Fruit fly (Drosophila melanogaster) whole organism, prepupa: Measurements from ENCODE around the gene CG43896.
A peak's percentile ranks its signal among the peaks of the same experiment; 100 is the strongest.

ENCODE experiments used
- CG10631 ChIP-seq: fragments of 200-800 bp; sonication (Bioruptor generic); optimal IDR thresholded peaks from 2 replicates; lab custom pipeline; 2016; ENCODE audit warnings: missing biosample characterization, missing genetic modification characterization
- CG10669 ChIP-seq: fragments of 200-800 bp; sonication (Bioruptor generic); optimal IDR thresholded peaks from 3 replicates; lab custom pipeline; 2018; ENCODE audit warnings: missing biosample characterization, mild to moderate bottlenecking, missing genetic modification characterization, moderate library complexity
- CG11762 ChIP-seq: fragments of 200-800 bp; sonication (Bioruptor generic); optimal IDR thresholded peaks from 3 replicates; lab custom pipeline; 2016; ENCODE audit warnings: missing biosample characterization, missing genetic modification characterization; ENCODE audit not compliant: insufficient read depth
- CG11902 ChIP-seq: fragments of 200-800 bp; sonication (Bioruptor generic); optimal IDR thresholded peaks from 3 replicates; lab custom pipeline; 2016; ENCODE audit warnings: missing biosample characterization, missing genetic modification characterization
- CG1621 ChIP-seq: fragments of 200-800 bp; sonication (Bioruptor generic); optimal IDR thresholded peaks from 3 replicates; lab custom pipeline; 2018; ENCODE audit warnings: missing biosample characterization, mild to moderate bottlenecking, missing genetic modification characterization
- CG16779 ChIP-seq: fragments of 200-800 bp; sonication (Bioruptor generic); optimal IDR thresholded peaks from 3 replicates; lab custom pipeline; 2017; ENCODE audit warnings: missing biosample characterization, mild to moderate bottlenecking, missing genetic modification characterization
- CG3032 ChIP-seq: fragments of 200-800 bp; optimal IDR thresholded peaks from 2 replicates; lab custom pipeline; 2019; ENCODE audit warnings: missing biosample characterization, mild to moderate bottlenecking, missing genetic modification characterization, moderate library complexity
- CG31627 ChIP-seq: fragments of 200-800 bp; sonication (Bioruptor generic); optimal IDR thresholded peaks from 3 replicates; lab custom pipeline; 2016; ENCODE audit warnings: missing biosample characterization, missing genetic modification characterization
- CG32006 ChIP-seq: fragments of 200-800 bp; sonication (Bioruptor generic); optimal IDR thresholded peaks from 3 replicates; lab custom pipeline; 2017; ENCODE audit warnings: missing biosample characterization, mild to moderate bottlenecking, missing genetic modification characterization
- CG3919 ChIP-seq: fragments of 200-800 bp; sonication (Bioruptor generic); optimal IDR thresholded peaks from 3 replicates; lab custom pipeline; 2016; ENCODE audit warnings: missing biosample characterization, missing genetic modification characterization
- CG6163 ChIP-seq: fragments of 200-800 bp; sonication (Bioruptor generic); IDR thresholded peaks from 3 replicates; pipeline ENCODE4 v1.3.6; 2022; ENCODE audit warnings: missing biosample characterization, missing genetic modification characterization
- CG6276 ChIP-seq: fragments of 200-800 bp; sonication (Bioruptor generic); optimal IDR thresholded peaks from 2 replicates; lab custom pipeline; 2017; ENCODE audit warnings: missing biosample characterization, mild to moderate bottlenecking, missing genetic modification characterization
- CG6792 ChIP-seq: fragments of 200-800 bp; sonication (Bioruptor generic); optimal IDR thresholded peaks from 3 replicates; lab custom pipeline; 2016; ENCODE audit warnings: missing biosample characterization, missing genetic modification characterization
- CG6808 ChIP-seq: fragments of 200-800 bp; sonication (Bioruptor generic); optimal IDR thresholded peaks from 3 replicates; lab custom pipeline; 2017; ENCODE audit warnings: missing biosample characterization, missing genetic modification characterization, mild to moderate bottlenecking, moderate library complexity, missing genetic modification reagents
- CG6854 ChIP-seq: fragments of 200-800 bp; sonication (Bioruptor generic); optimal IDR thresholded peaks from 2 replicates; lab custom pipeline; 2017; ENCODE audit warnings: missing biosample characterization, mild to moderate bottlenecking, missing genetic modification characterization
- CG7368 ChIP-seq: fragments of 200-800 bp; sonication (Bioruptor generic); optimal IDR thresholded peaks from 3 replicates; lab custom pipeline; 2016; ENCODE audit warnings: missing biosample characterization, missing genetic modification characterization
- CG8119 ChIP-seq: fragments of 200-800 bp; sonication (Bioruptor generic); IDR thresholded peaks from 3 replicates; pipeline ENCODE4 v1.3.6; 2022; ENCODE audit warnings: missing biosample characterization, missing genetic modification characterization
- CG8319 ChIP-seq: fragments of 200-800 bp; sonication (Bioruptor generic); optimal IDR thresholded peaks from 3 replicates; lab custom pipeline; 2016; ENCODE audit warnings: missing biosample characterization, missing genetic modification characterization
- CG9139 ChIP-seq: fragments of 200-800 bp; sonication (Bioruptor generic); optimal IDR thresholded peaks from 3 replicates; lab custom pipeline; 2017; ENCODE audit warnings: missing biosample characterization, mild to moderate bottlenecking, missing genetic modification characterization
- Eip78C ChIP-seq: fragments of 200-800 bp; sonication (Bioruptor generic); peaks from one replicate; lab custom pipeline; 2016; ENCODE audit warnings: missing biosample characterization, missing genetic modification characterization
- Eip93F ChIP-seq: fragments of 200-800 bp; sonication (Bioruptor generic); optimal IDR thresholded peaks from 2 replicates; lab custom pipeline; 2016; ENCODE audit warnings: missing biosample characterization, mild to moderate bottlenecking, missing genetic modification characterization
- Ets96B ChIP-seq: fragments of 200-800 bp; optimal IDR thresholded peaks from 2 replicates; lab custom pipeline; 2019; ENCODE audit warnings: missing biosample characterization, mild to moderate bottlenecking, missing genetic modification characterization, moderate library complexity
- Hr39 ChIP-seq: fragments of 200-800 bp; sonication (Bioruptor generic); optimal IDR thresholded peaks from 2 replicates; lab custom pipeline; 2016; ENCODE audit warnings: missing biosample characterization, missing genetic modification characterization
- Hr4 ChIP-seq: fragments of 200-800 bp; sonication (Bioruptor generic); optimal IDR thresholded peaks from 3 replicates; lab custom pipeline; 2016; ENCODE audit warnings: missing biosample characterization, missing genetic modification characterization
- Lpt ChIP-seq: fragments of 200-800 bp; sonication (Bioruptor generic); optimal IDR thresholded peaks from 3 replicates; lab custom pipeline; 2016; ENCODE audit warnings: missing biosample characterization, missing genetic modification characterization
- Met ChIP-seq: fragments of 200-800 bp; sonication (Bioruptor generic); optimal IDR thresholded peaks from 3 replicates; lab custom pipeline; 2016; ENCODE audit warnings: missing biosample characterization, missing genetic modification characterization
- Sox102F ChIP-seq: fragments of 200-800 bp; sonication (Bioruptor generic); optimal IDR thresholded peaks from 2 replicates; lab custom pipeline; 2016; ENCODE audit warnings: missing biosample characterization, mild to moderate bottlenecking, missing genetic modification characterization
- Sox14 ChIP-seq: fragments of 200-800 bp; sonication (Bioruptor generic); optimal IDR thresholded peaks from 3 replicates; lab custom pipeline; 2016; ENCODE audit warnings: missing biosample characterization, missing genetic modification characterization
- achi ChIP-seq: fragments of 200-800 bp; sonication (Bioruptor generic); optimal IDR thresholded peaks from 3 replicates; lab custom pipeline; 2016; ENCODE audit warnings: missing biosample characterization, missing genetic modification characterization
- acj6 ChIP-seq: fragments of 200-800 bp; sonication (Bioruptor generic); optimal IDR thresholded peaks from 3 replicates; lab custom pipeline; 2016; ENCODE audit warnings: missing biosample characterization, missing genetic modification characterization
- cyc ChIP-seq: fragments of 200-800 bp; sonication (Bioruptor generic); optimal IDR thresholded peaks from 3 replicates; lab custom pipeline; 2016; ENCODE audit warnings: missing biosample characterization, missing genetic modification characterization
- dsx ChIP-seq: fragments of 200-800 bp; optimal IDR thresholded peaks from 3 replicates; lab custom pipeline; 2019; ENCODE audit warnings: missing biosample characterization, mild to moderate bottlenecking, missing genetic modification characterization, moderate library complexity; ENCODE audit not compliant: poor library complexity, severe bottlenecking
- eg ChIP-seq: fragments of 200-800 bp; sonication (Bioruptor generic); IDR thresholded peaks from 3 replicates; pipeline ENCODE4 v1.3.6; 2022; ENCODE audit warnings: missing biosample characterization, missing genetic modification characterization
- esn ChIP-seq: fragments of 200-800 bp; sonication (Bioruptor generic); optimal IDR thresholded peaks from 2 replicates; lab custom pipeline; 2016; ENCODE audit warnings: missing biosample characterization, mild to moderate bottlenecking, missing genetic modification characterization, moderate library complexity
- fd59A ChIP-seq: fragments of 200-800 bp; sonication (Bioruptor generic); optimal IDR thresholded peaks from 2 replicates; lab custom pipeline; 2017; ENCODE audit warnings: missing biosample characterization, mild to moderate bottlenecking, missing genetic modification characterization, missing genetic modification reagents
- lz ChIP-seq: fragments of 200-800 bp; sonication (Bioruptor generic); optimal IDR thresholded peaks from 3 replicates; lab custom pipeline; 2016; ENCODE audit warnings: missing biosample characterization, missing genetic modification characterization
- pdm3 ChIP-seq: fragments of 200-800 bp; sonication (Bioruptor generic); optimal IDR thresholded peaks from 3 replicates; lab custom pipeline; 2016; ENCODE audit warnings: missing biosample characterization, missing genetic modification characterization
- salr ChIP-seq, 2 experiments: fragments of 200-800 bp; sonication (Bioruptor generic); optimal IDR thresholded peaks; 3 replicates each; lab custom pipeline; 2016 to 2018; ENCODE audit warnings: missing biosample characterization in 2 of 2, missing genetic modification characterization in 2 of 2, mild to moderate bottlenecking in 1 of 2
- spab ChIP-seq: fragments of 200-800 bp; sonication (Bioruptor generic); optimal IDR thresholded peaks from 2 replicates; lab custom pipeline; 2017; ENCODE audit warnings: missing biosample characterization, mild to moderate bottlenecking, missing genetic modification characterization, missing genetic modification reagents
- ss ChIP-seq, 2 experiments: fragments of 200-800 bp; sonication (Bioruptor generic); optimal IDR thresholded peaks; 2 replicates in 1 of 2; 3 replicates in 1 of 2; lab custom pipeline; 2017 to 2018; ENCODE audit warnings: mild to moderate bottlenecking in 2 of 2, missing biosample characterization in 2 of 2, missing genetic modification characterization in 2 of 2, moderate library complexity in 1 of 2
- svp ChIP-seq: fragments of 200-800 bp; sonication (Bioruptor generic); peaks from one replicate; lab custom pipeline; 2016; ENCODE audit warnings: missing biosample characterization, missing genetic modification characterization

The CG43896 gene

dm6 chr3L:12013698-12014097, 37.8 kb downstream of the CG43896 start:
- TF ChIP-seq pdm3 (GFP tag; lab: Kevin White, UChicago): peak; percentile 16
- peak; percentile 23 for TF ChIP-seq Hr4 (GFP tag; lab: Kevin White, UChicago)
- no peak for TF ChIP-seq achi
- no peak for TF ChIP-seq CG11902
- TF ChIP-seq CG6808 (GFP tag; lab: Kevin White, UChicago): no peak
- peak; percentile 39 for TF ChIP-seq fd59A (GFP tag; lab: Kevin White, UChicago)
- TF ChIP-seq salr (GFP tag; optimal IDR thresholded peaks at IDR 0.05; lab: Kevin White, UChicago): peak in 1 of 2 experiments; percentile 27
- no peak for TF ChIP-seq Sox102F
- no peak for TF ChIP-seq CG6276 (GFP tag; lab: Kevin White, UChicago)
- TF ChIP-seq Met (GFP tag; lab: Kevin White, UChicago): peak; percentile 23
- TF ChIP-seq ss (GFP tag; optimal IDR thresholded peaks at IDR 0.05; lab: Kevin White, UChicago): no peak
- TF ChIP-seq acj6 (GFP tag; lab: Kevin White, UChicago): no peak
- no peak for TF ChIP-seq dsx (GFP tag; lab: Kevin White, UChicago)
- TF ChIP-seq CG8319 (GFP tag; lab: Kevin White, UChicago): peak; percentile 0
- TF ChIP-seq Sox14 (GFP tag; lab: Kevin White, UChicago): peak; percentile 7
- no peak for TF ChIP-seq CG7368
- peak; percentile 4 for TF ChIP-seq Lpt (GFP tag; lab: Kevin White, UChicago)
- TF ChIP-seq CG6792 (GFP tag; lab: Kevin White, UChicago): peak; percentile 16
- peak; percentile 29 for TF ChIP-seq CG1621 (tag; lab: Kevin White, UChicago)
- peak; percentile 45 for TF ChIP-seq CG10669 (GFP tag; lab: Kevin White, UChicago)
- peak; percentile 4 for TF ChIP-seq Hr39
- TF ChIP-seq CG11762 (GFP tag; lab: Kevin White, UChicago): no peak
- peak; percentile 53 for TF ChIP-seq CG3919
- TF ChIP-seq Eip93F (GFP tag; lab: Kevin White, UChicago): no peak
- TF ChIP-seq CG6163 (GFP tag; lab: Robert Waterston, UW): peak; percentile 28; the same call in 1 of the 3 replicates
- TF ChIP-seq CG8119 (GFP tag; lab: Robert Waterston, UW): no peak
- peak; percentile 41 for TF ChIP-seq esn
- peak; percentile 65 for TF ChIP-seq svp (GFP tag; lab: Kevin White, UChicago)
- peak; percentile 59 for TF ChIP-seq CG10631 (GFP tag; lab: Kevin White, UChicago)
- TF ChIP-seq eg (GFP tag; lab: Robert Waterston, UW): 0 out of 3 replicates have a peak, but pooled peaks have one; percentile 15
- no peak for TF ChIP-seq CG31627 (GFP tag; lab: Kevin White, UChicago)
- TF ChIP-seq lz: peak; percentile 22
- TF ChIP-seq CG32006: peak; percentile 6
- no peak for TF ChIP-seq CG16779
- TF ChIP-seq CG3032 (tag; lab: Kevin White, UChicago): peak; percentile 66
- TF ChIP-seq Eip78C: peak; percentile 84
- TF ChIP-seq Ets96B (tag; lab: Kevin White, UChicago): peak; percentile 61
- TF ChIP-seq cyc (GFP tag; lab: Kevin White, UChicago): peak; percentile 13
- no peak for TF ChIP-seq spab (GFP tag; lab: Kevin White, UChicago)

dm6 chr3L:12014272-12014671, 38.4 kb downstream of the CG43896 start:
- TF ChIP-seq CG6854 (GFP tag; lab: Kevin White, UChicago): peak; percentile 36
- TF ChIP-seq ss (GFP tag; optimal IDR thresholded peaks at IDR 0.05; lab: Kevin White, UChicago): peak; percentile 59 to 74
- no peak for TF ChIP-seq CG6276 (GFP tag; lab: Kevin White, UChicago)
- TF ChIP-seq CG9139 (GFP tag; lab: Kevin White, UChicago): peak; percentile 57
- TF ChIP-seq CG6808 (GFP tag; lab: Kevin White, UChicago): peak; percentile 50
- TF ChIP-seq CG32006: no peak
- TF ChIP-seq dsx (GFP tag; lab: Kevin White, UChicago): peak; percentile 18
